Fruit fly (Drosophila melanogaster) whole organism, embryonic: Measurements from ENCODE around the gene Sr-CI.

Experiments used
- Atf6 ChIP-seq: fragments of 200-800 bp; sonication (Bioruptor generic); IDR thresholded peaks from 2 replicates; pipeline ENCODE4 v1.3.6; 2022; ENCODE audit warnings: missing biosample characterization, missing genetic modification characterization
- Blimp-1 ChIP-seq: fragments of 200-800 bp; sonication (Bioruptor generic); optimal IDR thresholded peaks from 3 replicates; lab custom pipeline; 2018; ENCODE audit warnings: missing biosample characterization, missing genetic modification characterization, mild to moderate bottlenecking, moderate library complexity, missing genetic modification reagents
- C15 ChIP-seq: fragments of 200-800 bp; sonication (Bioruptor generic); IDR thresholded peaks from 3 replicates; pipeline ENCODE4 v1.3.6; 2022; ENCODE audit warnings: missing biosample characterization, missing genetic modification characterization
- CG11456 ChIP-seq: fragments of 200-800 bp; sonication (Bioruptor generic); IDR thresholded peaks from 3 replicates; pipeline ENCODE4 v1.3.6; 2022; ENCODE audit warnings: missing biosample characterization, missing genetic modification characterization
- CG11695 ChIP-seq: fragments of 200-800 bp; sonication (Bioruptor generic); IDR thresholded peaks from 3 replicates; pipeline ENCODE4 v1.3.6; 2022; ENCODE audit warnings: missing biosample characterization, missing genetic modification characterization
- CG12236 ChIP-seq: fragments of 200-800 bp; sonication (Bioruptor generic); optimal IDR thresholded peaks from 2 replicates; lab custom pipeline; 2016; ENCODE audit warnings: missing biosample characterization, missing genetic modification characterization
- CG12391 ChIP-seq: fragments of 200-800 bp; sonication (Bioruptor generic); optimal IDR thresholded peaks from 3 replicates; lab custom pipeline; 2018; ENCODE audit warnings: missing biosample characterization, mild to moderate bottlenecking, missing genetic modification characterization, moderate library complexity
- CG14965 ChIP-seq: fragments of 200-800 bp; sonication (Bioruptor generic); optimal IDR thresholded peaks from 2 replicates; lab custom pipeline; 2016; ENCODE audit warnings: missing biosample characterization, missing genetic modification characterization, borderline replicate concordance
- CG15073 ChIP-seq: fragments of 200-800 bp; sonication (Bioruptor generic); optimal IDR thresholded peaks from 2 replicates; lab custom pipeline; 2016; ENCODE audit warnings: missing biosample characterization, missing genetic modification characterization
- CG15514 ChIP-seq: fragments of 200-800 bp; sonication (Bioruptor generic); optimal IDR thresholded peaks from 3 replicates; lab custom pipeline; 2017; ENCODE audit warnings: missing biosample characterization, missing genetic modification characterization, mild to moderate bottlenecking, moderate library complexity, missing genetic modification reagents
- CG15601 ChIP-seq: fragments of 200-800 bp; sonication (Bioruptor generic); optimal IDR thresholded peaks from 3 replicates; lab custom pipeline; 2019; ENCODE audit warnings: missing biosample characterization, mild to moderate bottlenecking, missing genetic modification characterization, moderate library complexity
- CG18599 ChIP-seq: fragments of 200-800 bp; sonication (Bioruptor generic); optimal IDR thresholded peaks from 3 replicates; lab custom pipeline; 2017; ENCODE audit warnings: missing biosample characterization, missing genetic modification characterization, mild to moderate bottlenecking, moderate library complexity, missing genetic modification reagents
- CG32772 ChIP-seq: fragments of 200-800 bp; sonication (Bioruptor generic); IDR thresholded peaks from 2 replicates; pipeline ENCODE4 v1.3.6; 2022; ENCODE audit warnings: missing biosample characterization, missing genetic modification characterization
- CG4282 ChIP-seq: fragments of 200-800 bp; sonication (Bioruptor generic); optimal IDR thresholded peaks from 2 replicates; lab custom pipeline; 2016; ENCODE audit warnings: missing biosample characterization, missing genetic modification characterization
- CG4404 ChIP-seq: fragments of 200-800 bp; sonication (Bioruptor generic); IDR thresholded peaks from 2 replicates; pipeline ENCODE4 v1.3.6; 2022; ENCODE audit warnings: missing biosample characterization, missing genetic modification characterization
- CG6765 ChIP-seq: fragments of 200-800 bp; sonication (Bioruptor generic); optimal IDR thresholded peaks from 3 replicates; lab custom pipeline; 2017; ENCODE audit warnings: missing biosample characterization, mild to moderate bottlenecking, missing genetic modification characterization
- CG7556 ChIP-seq: fragments of 200-800 bp; sonication (Bioruptor generic); optimal IDR thresholded peaks from 2 replicates; lab custom pipeline; 2017; ENCODE audit warnings: missing biosample characterization, mild to moderate bottlenecking, missing genetic modification characterization
- CG8359 ChIP-seq: fragments of 200-800 bp; sonication (Bioruptor generic); optimal IDR thresholded peaks from 2 replicates; lab custom pipeline; 2017; ENCODE audit warnings: missing biosample characterization, mild to moderate bottlenecking, missing genetic modification characterization, borderline replicate concordance
- CG9215 ChIP-seq: fragments of 200-800 bp; sonication (Bioruptor generic); IDR thresholded peaks from 2 replicates; pipeline ENCODE4 v1.3.6; 2022; ENCODE audit warnings: missing biosample characterization, missing genetic modification characterization
- CG9797 ChIP-seq: fragments of 200-800 bp; sonication (Bioruptor generic); optimal IDR thresholded peaks from 3 replicates; lab custom pipeline; 2018; ENCODE audit warnings: missing biosample characterization, mild to moderate bottlenecking, missing genetic modification characterization
- Deaf1 ChIP-seq: fragments of 200-800 bp; optimal IDR thresholded peaks from 3 replicates; lab custom pipeline; 2019; ENCODE audit warnings: missing biosample characterization, mild to moderate bottlenecking, missing genetic modification characterization, moderate library complexity
- Dip2 ChIP-seq: fragments of 200-800 bp; sonication (Bioruptor generic); IDR thresholded peaks from 2 replicates; pipeline ENCODE4 v1.3.6; 2022; ENCODE audit warnings: missing biosample characterization, missing genetic modification characterization
- Dip3 ChIP-seq: fragments of 200-800 bp; sonication (Bioruptor generic); optimal IDR thresholded peaks from 3 replicates; lab custom pipeline; 2016; ENCODE audit warnings: missing biosample characterization, missing genetic modification characterization
- Dp ChIP-seq: fragments of 200-800 bp; sonication (Bioruptor generic); optimal IDR thresholded peaks from 2 replicates; lab custom pipeline; 2018; ENCODE audit warnings: missing biosample characterization, mild to moderate bottlenecking, missing genetic modification characterization, moderate library complexity
- Gsc ChIP-seq: fragments of 200-800 bp; sonication (Bioruptor generic); IDR thresholded peaks from 2 replicates; pipeline ENCODE4 v1.3.6; 2022; ENCODE audit warnings: missing biosample characterization, missing genetic modification characterization
- Lpt ChIP-seq: fragments of >200 bp; optimal IDR thresholded peaks from 2 replicates; lab custom pipeline; 2018; ENCODE audit warnings: missing biosample characterization, missing genetic modification characterization
- Mad ChIP-seq: fragments of 200-800 bp; sonication (Bioruptor generic); optimal IDR thresholded peaks from 2 replicates; lab custom pipeline; 2016; ENCODE audit warnings: missing biosample characterization, missing genetic modification characterization
- Mes4 ChIP-seq: fragments of 200-800 bp; sonication (Bioruptor generic); optimal IDR thresholded peaks from 2 replicates; lab custom pipeline; 2016; ENCODE audit warnings: missing biosample characterization, missing genetic modification characterization
- Nf-YC ChIP-seq: fragments of 200-800 bp; optimal IDR thresholded peaks from 3 replicates; lab custom pipeline; 2019; ENCODE audit warnings: missing biosample characterization, mild to moderate bottlenecking, missing genetic modification characterization, moderate library complexity
- Ptx1 ChIP-seq: fragments of 200-800 bp; sonication (Bioruptor generic); IDR thresholded peaks from 2 replicates; pipeline ENCODE4 v1.3.6; 2022; ENCODE audit warnings: missing biosample characterization, missing genetic modification characterization
- Sry-δ ChIP-seq: fragments of 200-800 bp; sonication (Bioruptor generic); optimal IDR thresholded peaks from 2 replicates; lab custom pipeline; 2016; ENCODE audit warnings: missing biosample characterization, missing genetic modification characterization
- Taf1 ChIP-seq: fragments of 200-800 bp; sonication (Bioruptor generic); IDR thresholded peaks from 2 replicates; pipeline ENCODE4 v1.3.6; 2022; ENCODE audit warnings: missing biosample characterization, missing genetic modification characterization
- Xbp1 ChIP-seq: fragments of 200-800 bp; sonication (Bioruptor generic); optimal IDR thresholded peaks from 3 replicates; lab custom pipeline; 2016; ENCODE audit warnings: missing biosample characterization, mild to moderate bottlenecking, missing genetic modification characterization
- cas ChIP-seq: fragments of 200-800 bp; sonication (Bioruptor generic); IDR thresholded peaks from 2 replicates; pipeline ENCODE4 v1.3.6; 2022; ENCODE audit warnings: missing biosample characterization, missing genetic modification characterization
- croc ChIP-seq: fragments of 200-800 bp; sonication (Bioruptor generic); conservative IDR thresholded peaks from 3 replicates; pipeline ENCODE4 v1.3.6; 2022; ENCODE audit warnings: missing biosample characterization, missing genetic modification characterization
- da ChIP-seq: fragments of 200-800 bp; sonication (Bioruptor generic); optimal IDR thresholded peaks from 2 replicates; lab custom pipeline; 2016; ENCODE audit warnings: missing biosample characterization, missing genetic modification characterization
- dm ChIP-seq: fragments of 200-800 bp; sonication (Bioruptor generic); optimal IDR thresholded peaks from 3 replicates; lab custom pipeline; 2016; ENCODE audit warnings: missing biosample characterization, missing genetic modification characterization
- gfzf ChIP-seq: fragments of 200-800 bp; sonication (Bioruptor generic); optimal IDR thresholded peaks from 2 replicates; lab custom pipeline; 2016; ENCODE audit warnings: missing biosample characterization, mild to moderate bottlenecking, missing genetic modification characterization, moderate library complexity
- inv ChIP-seq: fragments of 200-800 bp; sonication (Bioruptor generic); IDR thresholded peaks from 2 replicates; pipeline ENCODE4 v1.3.6; 2022; ENCODE audit warnings: missing biosample characterization, missing genetic modification characterization; ENCODE audit not compliant: partially characterized antibody
- jing ChIP-seq: fragments of 200-800 bp; sonication (Bioruptor generic); optimal IDR thresholded peaks from 2 replicates; lab custom pipeline; 2018; ENCODE audit warnings: missing biosample characterization, mild to moderate bottlenecking, missing genetic modification characterization
- nmo ChIP-seq: fragments of 200-800 bp; sonication (Bioruptor generic); optimal IDR thresholded peaks from 2 replicates; lab custom pipeline; 2018; ENCODE audit warnings: missing biosample characterization, mild to moderate bottlenecking, missing genetic modification characterization, moderate library complexity
- oc ChIP-seq: fragments of 200-800 bp; sonication (Bioruptor generic); optimal IDR thresholded peaks from 2 replicates; lab custom pipeline; 2018; ENCODE audit warnings: missing biosample characterization, mild to moderate bottlenecking, missing genetic modification characterization, moderate library complexity
- pb ChIP-seq: fragments of 200-800 bp; sonication (Bioruptor generic); optimal IDR thresholded peaks from 3 replicates; lab custom pipeline; 2016; ENCODE audit warnings: missing biosample characterization, missing genetic modification characterization
- pzg ChIP-seq: fragments of 200-800 bp; sonication (Bioruptor generic); optimal IDR thresholded peaks from 3 replicates; lab custom pipeline; 2018; ENCODE audit warnings: missing biosample characterization, mild to moderate bottlenecking, missing genetic modification characterization, moderate library complexity
- salm ChIP-seq: fragments of 200-800 bp; sonication (Bioruptor generic); optimal IDR thresholded peaks from 2 replicates; lab custom pipeline; 2018; ENCODE audit warnings: missing biosample characterization, mild to moderate bottlenecking, missing genetic modification characterization
- so ChIP-seq: fragments of 200-800 bp; sonication (Bioruptor generic); IDR thresholded peaks from 3 replicates; pipeline ENCODE4 v1.3.6; 2022; ENCODE audit warnings: missing biosample characterization, missing genetic modification characterization
- tna ChIP-seq: fragments of 200-800 bp; sonication (Bioruptor generic); IDR thresholded peaks from 2 replicates; pipeline ENCODE4 v1.3.6; 2022; ENCODE audit warnings: missing biosample characterization, missing genetic modification characterization; ENCODE audit not compliant: partially characterized antibody
- trh ChIP-seq: fragments of 200-800 bp; sonication (Bioruptor generic); optimal IDR thresholded peaks from 2 replicates; lab custom pipeline; 2016; ENCODE audit warnings: missing biosample characterization, missing genetic modification characterization
- usp ChIP-seq: fragments of >200 bp; optimal IDR thresholded peaks from 2 replicates; lab custom pipeline; 2017; ENCODE audit warnings: missing biosample characterization, missing genetic modification characterization
- zen2 ChIP-seq: fragments of 200-800 bp; sonication (Bioruptor generic); IDR thresholded peaks from 3 replicates; pipeline ENCODE4 v1.3.6; 2022; ENCODE audit warnings: missing biosample characterization, missing genetic modification characterization; ENCODE audit not compliant: partially characterized antibody

Sr-CI gene

dm6 chr2L:4093728-4094324 is 27.7 kb upstream of the Sr-CI start (continued):
- TF ChIP-seq CG32772 (GFP tag; lab: Robert Waterston, UW) (peak; percentile 85), CG18599 (GFP tag; lab: Kevin White, UChicago) (peak; percentile 83), Blimp-1 (GFP tag; lab: Kevin White, UChicago) (peak; percentile 76), jing (GFP tag; lab: Kevin White, UChicago) (peak; percentile 77), inv (GFP tag; lab: Robert Waterston, UW) (no peak), CG9797 (GFP tag; lab: Kevin White, UChicago) (no peak), Mes4 (peak; percentile 63), oc (tag; lab: Kevin White, UChicago) (peak; percentile 72), CG8359 (GFP tag; lab: Kevin White, UChicago) (no peak), CG15073 (GFP tag; lab: Kevin White, UChicago) (peak; percentile 79), Lpt (no peak), usp (no peak), da (GFP tag; lab: Kevin White, UChicago) (peak; percentile 21), zen2 (GFP tag; lab: Robert Waterston, UW) (no peak), Atf6 (GFP tag; lab: Robert Waterston, UW) (peak; percentile 81), CG15514 (GFP tag; lab: Kevin White, UChicago) (peak; percentile 52), pb (GFP tag; lab: Kevin White, UChicago) (peak; percentile 32), Gsc (0 out of 2 replicates have a peak, but pooled peaks have one; percentile 27), CG12391 (tag; lab: Kevin White, UChicago) (peak; percentile 79), CG4282 (GFP tag; lab: Kevin White, UChicago) (peak; percentile 55), cas (GFP tag; lab: Robert Waterston, UW) (no peak), pzg (no peak), nmo (peak; percentile 74), salm (tag; lab: Kevin White, UChicago) (peak; percentile 29), gfzf (no peak), CG9215 (GFP tag; lab: Robert Waterston, UW) (peak; percentile 48), Xbp1 (GFP tag; lab: Kevin White, UChicago) (peak; percentile 84), Taf1 (peak; percentile 59; the same call in 1 of the 2 replicates), Ptx1 (peak; percentile 86), tna (GFP tag; lab: Robert Waterston, UW) (no peak), CG7556 (peak; percentile 70), Dp (GFP tag; lab: Kevin White, UChicago) (no peak), C15 (GFP tag; lab: Robert Waterston, UW) (0 out of 3 replicates have a peak, but pooled peaks have one; percentile 28), CG11695 (peak; percentile 79), Sry-δ (GFP tag; lab: Kevin White, UChicago) (peak; percentile 28), Mad (peak; percentile 63), CG11456 (peak; percentile 81), CG15601 (tag; lab: Kevin White, UChicago) (peak; percentile 56), CG4404 (GFP tag; lab: Robert Waterston, UW) (peak; percentile 47; the same call in 1 of the 2 replicates), Dip3 (peak; percentile 61), Dip2 (GFP tag; lab: Robert Waterston, UW) (no peak), trh (peak; percentile 5), Nf-YC (tag; lab: Kevin White, UChicago) (no peak), CG14965 (GFP tag; lab: Kevin White, UChicago) (peak; percentile 48), so (peak; percentile 42; the same call in 1 of the 3 replicates), CG12236 (GFP tag; lab: Kevin White, UChicago) (peak; percentile 44), CG6765 (GFP tag; lab: Kevin White, UChicago) (peak; percentile 19), dm (GFP tag; lab: Kevin White, UChicago) (peak; percentile 45), Deaf1 (tag; lab: Kevin White, UChicago) (peak; percentile 36), croc (GFP tag; lab: Robert Waterston, UW) (peak; percentile 71)
